Worm (Caenorhabditis elegans): Measurements from ENCODE around the gene fbxb-24.

DNA sequence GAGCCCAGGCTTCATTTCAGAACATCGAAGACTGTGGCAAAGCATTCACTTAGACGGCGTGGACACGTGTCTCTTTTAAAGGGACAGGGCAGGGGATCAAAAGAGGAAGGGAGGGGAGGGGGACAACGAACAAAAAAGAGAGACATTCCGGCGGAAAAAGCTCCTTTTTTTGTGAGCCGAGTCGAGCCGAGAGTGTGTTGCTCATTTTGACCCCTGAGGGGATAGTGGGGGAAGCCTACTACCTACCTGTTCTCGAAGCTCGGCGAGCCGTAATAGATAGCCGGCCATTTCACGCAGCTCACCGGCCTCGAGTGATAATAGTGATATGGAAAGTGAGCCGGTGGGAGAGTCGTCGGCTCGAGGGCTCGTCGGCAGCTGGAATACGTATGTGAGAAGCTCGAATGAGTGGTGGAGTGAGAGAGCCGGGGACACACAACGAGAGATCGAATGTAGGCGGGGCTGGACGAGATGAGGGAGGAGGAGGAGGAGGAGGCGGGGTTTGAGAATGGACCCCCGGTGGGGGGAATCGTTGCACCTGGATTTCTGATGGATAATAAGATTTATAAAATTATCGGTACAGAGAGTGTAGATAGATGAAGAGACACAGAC is 28.0 kb downstream of the fbxb-24 start:
- TF ChIP-seq med-1 (GFP tag; optimal IDR thresholded peaks at IDR 0.05; ENCODE audit: insufficient read depth), result no peak
- no peak for TF ChIP-seq ztf-29 (GFP tag; IDR thresholded peaks at IDR 0.05)
- TF ChIP-seq T22C8.4 (GFP tag; IDR thresholded peaks at IDR 0.05), result no peak
